Worm (Caenorhabditis elegans) whole organism, L2 larva: ENCODE measurements around the gene F45D11.11.
"Not testable (repeated sequence)": the region's sequence is repeated elsewhere in the genome, so short reads cannot be mapped to it uniquely, and the experiment has no call there.

Experiments
- C34F6.9 ChIP-seq: fragments of 150-350 bp; optimal IDR thresholded peaks from 2 replicates; lab custom pipeline; 2014; ENCODE audit warnings: missing biosample characterization, missing genetic modification characterization
- F13H6.1 ChIP-seq: sonication (generic microtip); optimal IDR thresholded peaks from 2 replicates; lab custom pipeline; 2016; ENCODE audit warnings: missing genetic modification characterization, missing compliant biosample characterization
- R02D3.7 ChIP-seq: fragments of 150-350 bp; optimal IDR thresholded peaks from 2 replicates; lab custom pipeline; 2014; ENCODE audit warnings: missing biosample characterization, missing genetic modification characterization
- ZK546.5 ChIP-seq: sonication (generic microtip); optimal IDR thresholded peaks from 2 replicates; lab custom pipeline; 2017; ENCODE audit warnings: missing biosample characterization, missing genetic modification characterization
- alr-1 ChIP-seq: fragments of 150-350 bp; optimal IDR thresholded peaks from 2 replicates; lab custom pipeline; 2014; ENCODE audit warnings: missing biosample characterization, missing genetic modification characterization
- aly-2 ChIP-seq: fragments of 150-350 bp; optimal IDR thresholded peaks from 2 replicates; lab custom pipeline; 2014; ENCODE audit warnings: missing biosample characterization, missing genetic modification characterization
- ama-1 ChIP-seq: fragments of 150-350 bp; optimal IDR thresholded peaks from 2 replicates; lab custom pipeline; 2018; ENCODE audit warnings: inconsistent platforms
- blmp-1 ChIP-seq: sonication (generic microtip); optimal IDR thresholded peaks from 2 replicates; lab custom pipeline; 2017; ENCODE audit warnings: missing genetic modification characterization, mild to moderate bottlenecking, missing compliant biosample characterization, antibody characterized with exemption, moderate library complexity; ENCODE audit not compliant: insufficient read depth
- ceh-16 ChIP-seq: fragments of 150-350 bp; optimal IDR thresholded peaks from 2 replicates; lab custom pipeline; 2014; ENCODE audit warnings: missing biosample characterization, missing genetic modification characterization
- crh-2 ChIP-seq: sonication (generic microtip); optimal IDR thresholded peaks from 2 replicates; lab custom pipeline; 2017; ENCODE audit warnings: missing biosample characterization, missing genetic modification characterization
- dmd-4 ChIP-seq: sonication (generic microtip); optimal IDR thresholded peaks from 2 replicates; lab custom pipeline; 2017; ENCODE audit warnings: missing biosample characterization, missing genetic modification characterization
- egl-27 ChIP-seq: sonication (generic microtip); optimal IDR thresholded peaks from 3 replicates; lab custom pipeline; 2017; ENCODE audit warnings: missing biosample characterization, missing genetic modification reagents, missing genetic modification characterization
- elt-1 ChIP-seq: fragments of 150-350 bp; optimal IDR thresholded peaks from 2 replicates; lab custom pipeline; 2014; ENCODE audit warnings: missing biosample characterization, missing genetic modification characterization
- elt-3 ChIP-seq: sonication (generic microtip); optimal IDR thresholded peaks from 2 replicates; lab custom pipeline; 2017; ENCODE audit warnings: missing biosample characterization, missing genetic modification characterization
- fos-1 ChIP-seq: fragments of 150-350 bp; optimal IDR thresholded peaks from 2 replicates; lab custom pipeline; 2014; ENCODE audit warnings: missing biosample characterization, missing genetic modification characterization
- gmeb-1 ChIP-seq: fragments of 150-350 bp; optimal IDR thresholded peaks from 2 replicates; lab custom pipeline; 2014; ENCODE audit warnings: missing biosample characterization, missing genetic modification characterization
- lin-13 ChIP-seq: fragments of 150-350 bp; optimal IDR thresholded peaks from 2 replicates; lab custom pipeline; 2014; ENCODE audit warnings: missing biosample characterization, missing genetic modification reagents, missing genetic modification characterization
- lin-39 ChIP-seq: fragments of 150-350 bp; optimal IDR thresholded peaks from 2 replicates; lab custom pipeline; 2014; ENCODE audit warnings: missing biosample characterization, missing genetic modification reagents, missing genetic modification characterization
- lsy-2 ChIP-seq, 2 experiments: fragments of 150-350 bp in 1 of 2; sonication (generic microtip) in 1 of 2; optimal IDR thresholded peaks; 2 replicates each; lab custom pipeline; 2014 to 2017; ENCODE audit warnings: missing biosample characterization in 2 of 2, missing genetic modification characterization in 2 of 2
- mab-5 ChIP-seq: fragments of 150-350 bp; optimal IDR thresholded peaks from 2 replicates; lab custom pipeline; 2014; ENCODE audit warnings: missing biosample characterization, missing genetic modification characterization
- nhr-12 ChIP-seq: fragments of 150-350 bp; optimal IDR thresholded peaks from 2 replicates; lab custom pipeline; 2014; ENCODE audit warnings: missing biosample characterization, missing genetic modification characterization
- nhr-129 ChIP-seq: fragments of 150-350 bp; optimal IDR thresholded peaks from 2 replicates; lab custom pipeline; 2014; ENCODE audit warnings: missing biosample characterization, missing genetic modification characterization
- nhr-21 ChIP-seq: fragments of 150-350 bp; optimal IDR thresholded peaks from 2 replicates; lab custom pipeline; 2014; ENCODE audit warnings: missing biosample characterization, missing genetic modification characterization
- nhr-23 ChIP-seq: fragments of 150-350 bp; optimal IDR thresholded peaks from 2 replicates; lab custom pipeline; 2014; ENCODE audit warnings: missing biosample characterization, missing genetic modification reagents, missing genetic modification characterization
- peb-1 ChIP-seq: fragments of 150-350 bp; optimal IDR thresholded peaks from 2 replicates; lab custom pipeline; 2014; ENCODE audit warnings: missing biosample characterization, missing genetic modification characterization
- skn-1 ChIP-seq: sonication (generic microtip); optimal IDR thresholded peaks from 2 replicates; lab custom pipeline; 2017; ENCODE audit warnings: missing biosample characterization, missing genetic modification characterization
- sma-3 ChIP-seq: sonication (generic microtip); optimal IDR thresholded peaks from 2 replicates; lab custom pipeline; 2016; ENCODE audit warnings: missing genetic modification reagents, missing genetic modification characterization, missing compliant biosample characterization
- snpc-4 ChIP-seq: fragments of 150-350 bp; optimal IDR thresholded peaks from 2 replicates; lab custom pipeline; 2014; ENCODE audit warnings: missing biosample characterization, missing genetic modification characterization
- unc-39 ChIP-seq: fragments of 150-350 bp; optimal IDR thresholded peaks from 2 replicates; lab custom pipeline; 2014; ENCODE audit warnings: missing biosample characterization, missing genetic modification characterization
- unc-55 ChIP-seq: fragments of 150-350 bp; sonication (generic microtip); optimal IDR thresholded peaks from 3 replicates; lab custom pipeline; 2014; ENCODE audit warnings: missing biosample characterization, missing genetic modification reagents, missing genetic modification characterization
- unc-62 ChIP-seq: fragments of 150-350 bp; optimal IDR thresholded peaks from 2 replicates; lab custom pipeline; 2014; ENCODE audit warnings: missing biosample characterization, missing genetic modification reagents, missing genetic modification characterization
- zag-1 ChIP-seq: fragments of 150-350 bp; optimal IDR thresholded peaks from 2 replicates; lab custom pipeline; 2014; ENCODE audit warnings: missing biosample characterization, missing genetic modification characterization
- ztf-1 ChIP-seq: fragments of 200-800 bp; sonication (Bioruptor generic); conservative IDR thresholded peaks from 2 replicates; pipeline ENCODE4 v1.3.6; 2022; ENCODE audit warnings: missing genetic modification characterization, missing compliant biosample characterization

The F45D11.11 gene

DNA sequence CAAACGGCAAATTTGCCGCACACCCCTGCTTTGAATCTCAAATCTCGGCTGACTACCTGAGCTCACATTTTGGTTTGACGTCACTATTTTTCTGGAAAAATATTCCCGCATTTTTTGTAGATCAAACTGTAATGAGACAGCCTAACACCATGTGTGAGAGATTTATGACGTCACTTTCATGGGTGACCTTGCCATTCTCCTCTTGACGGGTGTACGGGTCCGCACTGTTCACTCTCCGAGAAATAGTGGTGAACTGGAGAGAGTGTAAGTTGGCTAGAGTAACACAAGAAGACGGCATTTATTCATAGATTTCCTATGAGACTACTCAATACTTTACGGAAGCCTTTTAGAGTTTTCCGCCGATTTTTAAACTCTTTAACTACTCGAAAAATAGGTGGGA lies 10.3 kb downstream of the F45D11.11 start, which contains the start of gene fbxc-40:
Gene fbxc-40, plus strand, starts transcription at position 301 of the 400 bp plus-strand sequence.
- TF ChIP-seq gmeb-1, unc-39, skn-1 (tag; lab: Kevin White, UChicago): not testable (repeated sequence)
- TF ChIP-seq, all 48 proteins: peak for 0; not testable (repeated sequence) for 48

ce11 chrII:982842-983241 lies 13.2 kb downstream of the F45D11.11 start, which contains the start of gene srh-274:
srh-274 (plus strand) TSS chrII:983142.
- TF ChIP-seq unc-55 (GFP tag; lab: Kevin White, UChicago) (no peak), skn-1 (tag; lab: Kevin White, UChicago) (no peak), dmd-4 (tag; lab: Kevin White, UChicago) (no peak), ztf-1 (GFP tag; lab: Robert Waterston, UW) (no peak), nhr-23 (tag; lab: Kevin White, UChicago) (no peak), lsy-2 (tag; optimal IDR thresholded peaks at IDR 0.05; lab: Kevin White, UChicago) (no peak)

ce11 chrII:979135-979534 lies 16.9 kb downstream of the F45D11.11 start, which contains the start of the genes fbxc-17 and fbxc-15:
fbxc-17 (minus strand) TSS chrII:979235.
fbxc-15 (plus strand) TSS chrII:979423.
- TF ChIP-seq zag-1 (no peak), aly-2 (tag; lab: Kevin White, UChicago) (no peak)

DNA sequence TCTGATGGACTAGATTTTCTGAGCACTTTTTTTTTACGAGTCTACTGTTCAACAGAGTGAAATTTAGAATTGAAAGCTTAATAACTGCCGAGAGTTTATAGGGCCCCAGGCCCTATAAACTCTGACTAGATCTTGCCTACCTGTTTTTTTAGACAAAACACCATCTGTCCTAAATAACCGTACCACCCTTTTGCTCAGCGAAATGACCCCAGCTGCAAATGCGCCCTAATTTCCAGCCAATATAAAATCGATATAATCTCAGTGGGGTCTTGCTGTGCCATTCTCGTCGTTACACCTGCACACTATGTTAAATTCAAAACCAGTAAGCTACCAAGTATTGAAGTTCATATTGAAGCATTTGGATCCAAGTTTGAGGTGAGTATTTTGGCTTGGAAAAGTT lies 22.0 kb downstream of the F45D11.11 start, which contains the start of gene fbxc-14:
Gene fbxc-14, plus strand, starts transcription at position 301 of the 400 bp plus-strand sequence.
- TF ChIP-seq elt-3 (tag; lab: Kevin White, UChicago) = no peak
- TF ChIP-seq R02D3.7 (tag; lab: Kevin White, UChicago) = no peak
- no peak for TF ChIP-seq mab-5 (tag; lab: Kevin White, UChicago)
- no peak for TF ChIP-seq lin-39 (tag; lab: Kevin White, UChicago)
- TF ChIP-seq unc-55 (GFP tag; lab: Kevin White, UChicago) = no peak
- TF ChIP-seq nhr-21 (tag; lab: Kevin White, UChicago) = no peak
- no peak for TF ChIP-seq aly-2 (tag; lab: Kevin White, UChicago)
- TF ChIP-seq lsy-2 (tag; optimal IDR thresholded peaks at IDR 0.05; lab: Kevin White, UChicago) = no peak
- TF ChIP-seq alr-1 (tag; lab: Kevin White, UChicago) = no peak
- TF ChIP-seq snpc-4 (tag; lab: Kevin White, UChicago) = no peak
- TF ChIP-seq sma-3 (GFP tag; lab: Kevin White, UChicago) = no peak
- TF ChIP-seq C34F6.9 (tag; lab: Kevin White, UChicago) = no peak
- TF ChIP-seq unc-62 (GFP tag; lab: Kevin White, UChicago) = no peak
- no peak for TF ChIP-seq blmp-1 (tag; lab: Kevin White, UChicago)
- no peak for TF ChIP-seq nhr-129 (tag; lab: Kevin White, UChicago)
- no peak for TF ChIP-seq ceh-16 (tag; lab: Kevin White, UChicago)
- no peak for TF ChIP-seq ztf-1 (GFP tag; lab: Robert Waterston, UW)
- no peak for TF ChIP-seq gmeb-1 (tag; lab: Kevin White, UChicago)
- TF ChIP-seq, all 48 proteins: peak for 0

- TF ChIP-seq elt-1 (tag; lab: Kevin White, UChicago) = no peak
- TF ChIP-seq lin-13 = no peak
- no peak for TF ChIP-seq aly-2 (tag; lab: Kevin White, UChicago)
- TF ChIP-seq nhr-23 (tag; lab: Kevin White, UChicago) = no peak
- TF ChIP-seq zag-1 = no peak
- TF ChIP-seq nhr-12 = no peak
- TF ChIP-seq ama-1 = no peak
- TF ChIP-seq mab-5 (tag; lab: Kevin White, UChicago) = no peak
- no peak for TF ChIP-seq fos-1
- no peak for TF ChIP-seq F13H6.1
- no peak for TF ChIP-seq ZK546.5 (tag; lab: Kevin White, UChicago)
- no peak for TF ChIP-seq egl-27 (tag; lab: Kevin White, UChicago)
- no peak for TF ChIP-seq nhr-129 (tag; lab: Kevin White, UChicago)
Measured at ce11 chrII:972850-973249, 23.2 kb downstream of the F45D11.11 start, which contains the start of gene C32B5.15. C32B5.15 (minus strand) TSS chrII:972950.

DNA sequence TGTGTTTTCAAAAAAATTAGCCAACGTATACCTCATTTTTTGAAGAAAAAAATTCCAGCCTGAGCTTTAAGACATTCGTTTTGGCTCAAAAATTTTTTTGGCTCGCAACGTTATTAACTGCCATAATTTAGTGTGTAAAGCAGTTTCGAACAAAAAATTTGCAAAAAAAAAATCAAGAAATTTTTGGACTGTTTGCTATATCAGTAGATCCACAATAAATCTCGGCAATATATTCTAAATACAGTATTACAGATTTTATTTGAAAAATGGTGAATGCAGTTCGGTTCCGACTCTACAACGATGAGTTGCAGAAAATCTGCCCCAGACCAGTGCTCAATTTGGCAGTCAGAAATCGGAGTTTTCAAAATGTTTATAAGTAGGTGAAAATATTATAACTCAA lies 27.9 kb downstream of the F45D11.11 start, which contains the start of gene C32B5.6:
Gene C32B5.6, plus strand, starts transcription at position 301 of the 400 bp plus-strand sequence.
- not testable (repeated sequence) for TF ChIP-seq peb-1 (tag; lab: Kevin White, UChicago); crh-2; mab-5 (tag; lab: Kevin White, UChicago)
